Worm (Caenorhabditis elegans) whole organism, midembryonic: ENCODE results near the gene C30G12.2.

Experiments
- T22C8.4 ChIP-seq: fragments of 200-800 bp; sonication (Bioruptor generic); IDR thresholded peaks from 2 replicates; pipeline ENCODE4 v1.3.6; 2022; ENCODE audit warnings: missing genetic modification characterization, missing compliant biosample characterization
- cog-1 ChIP-seq: sonication (generic microtip); optimal IDR thresholded peaks from 2 replicates; lab custom pipeline; 2016; ENCODE audit warnings: missing genetic modification characterization, missing compliant biosample characterization
- flt-1 ChIP-seq: fragments of 200-800 bp; sonication (Bioruptor generic); IDR thresholded peaks from 2 replicates; pipeline ENCODE4 v1.3.6; 2022; ENCODE audit warnings: missing genetic modification characterization, missing compliant biosample characterization
- klf-2 ChIP-seq: fragments of 200-800 bp; sonication (Bioruptor generic); conservative IDR thresholded peaks from 2 replicates; pipeline ENCODE4 v1.3.6; 2022; ENCODE audit warnings: missing genetic modification reagents, missing genetic modification characterization, missing compliant biosample characterization
- ztf-29 ChIP-seq: fragments of 200-800 bp; sonication (Bioruptor generic); IDR thresholded peaks from 2 replicates; pipeline ENCODE4 v1.3.6; 2022; ENCODE audit warnings: missing genetic modification reagents, missing genetic modification characterization, missing compliant biosample characterization

DNA sequence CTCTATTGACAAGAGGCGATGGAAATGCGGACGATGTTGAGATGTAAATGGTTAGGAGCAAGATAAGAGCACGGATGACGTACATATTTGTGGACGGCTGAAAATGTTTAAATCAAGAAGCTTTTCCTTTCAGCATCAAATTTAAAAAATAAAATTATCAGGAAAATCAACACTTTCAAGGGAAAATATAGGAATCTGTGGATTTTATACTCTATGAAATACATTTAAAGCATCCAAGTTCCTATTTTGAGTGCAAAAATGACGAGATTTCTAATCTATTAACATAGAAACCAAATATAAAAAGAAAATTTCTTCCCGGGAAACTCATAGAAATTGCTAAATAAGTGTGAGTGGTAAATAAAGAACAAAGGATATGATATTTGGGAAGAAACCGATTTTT, 23.9 kb downstream of the C30G12.2 start, which contains the start of gene F45E12.6:
- TF ChIP-seq klf-2 (GFP tag; lab: Robert Waterston, UW) (no peak), flt-1 (GFP tag; lab: Robert Waterston, UW) (no peak), T22C8.4 (no peak), cog-1 (tag; lab: Kevin White, UChicago) (no peak), ztf-29 (GFP tag; lab: Robert Waterston, UW) (no peak)
